Fruit fly (Drosophila melanogaster) whole organism, embryonic: ENCODE data around the gene CG42828.
A peak's percentile ranks its signal among the peaks of the same experiment; 100 is the strongest.

ENCODE experiments used
- Ada2b ChIP-seq: fragments of 200-800 bp; sonication (Bioruptor generic); IDR thresholded peaks from 2 replicates; pipeline ENCODE4 v1.3.6; 2022; ENCODE audit warnings: missing biosample characterization, missing genetic modification characterization
- Antp ChIP-seq: fragments of 200-800 bp; sonication (Bioruptor generic); optimal IDR thresholded peaks from 3 replicates; lab custom pipeline; 2016; ENCODE audit warnings: missing biosample characterization, missing genetic modification characterization
- Atf-2 ChIP-seq: fragments of 200-800 bp; sonication (Bioruptor generic); optimal IDR thresholded peaks from 2 replicates; lab custom pipeline; 2016; ENCODE audit warnings: missing biosample characterization, missing genetic modification characterization
- Bgb ChIP-seq: fragments of 200-800 bp; sonication (Bioruptor generic); IDR thresholded peaks from 2 replicates; pipeline ENCODE4 v1.3.6; 2022; ENCODE audit warnings: missing biosample characterization, missing genetic modification characterization; ENCODE audit not compliant: partially characterized antibody
- CG10267 ChIP-seq: fragments of 200-800 bp; sonication (Bioruptor generic); optimal IDR thresholded peaks from 2 replicates; lab custom pipeline; 2018; ENCODE audit warnings: missing biosample characterization, mild to moderate bottlenecking, missing genetic modification characterization, moderate library complexity
- CG10321 ChIP-seq: fragments of 200-800 bp; sonication (Bioruptor generic); IDR thresholded peaks from 2 replicates; pipeline ENCODE4 v1.3.6; 2022; ENCODE audit warnings: missing biosample characterization, missing genetic modification characterization
- CG12071 ChIP-seq: fragments of 200-800 bp; sonication (Bioruptor generic); optimal IDR thresholded peaks from 3 replicates; lab custom pipeline; 2018; ENCODE audit warnings: missing biosample characterization, mild to moderate bottlenecking, missing genetic modification characterization
- CG12155 ChIP-seq: fragments of 200-800 bp; sonication (Bioruptor generic); optimal IDR thresholded peaks from 3 replicates; lab custom pipeline; 2016; ENCODE audit warnings: missing biosample characterization, missing genetic modification characterization
- CG1233 ChIP-seq: fragments of 200-800 bp; sonication (Bioruptor generic); optimal IDR thresholded peaks from 4 replicates; lab custom pipeline; 2018; ENCODE audit warnings: missing biosample characterization, mild to moderate bottlenecking, missing genetic modification characterization
- CG13287 ChIP-seq: fragments of 200-800 bp; sonication (Bioruptor generic); IDR thresholded peaks from 2 replicates; pipeline ENCODE4 v1.3.6; 2022; ENCODE audit warnings: missing biosample characterization, missing genetic modification characterization; ENCODE audit not compliant: partially characterized antibody
- CG13624 ChIP-seq: fragments of 200-800 bp; sonication (Bioruptor generic); optimal IDR thresholded peaks from 2 replicates; lab custom pipeline; 2016; ENCODE audit warnings: missing biosample characterization, missing genetic modification characterization
- CG15011 ChIP-seq: fragments of 200-800 bp; sonication (Bioruptor generic); optimal IDR thresholded peaks from 3 replicates; lab custom pipeline; 2018; ENCODE audit warnings: missing biosample characterization, mild to moderate bottlenecking, missing genetic modification characterization
- CG15269 ChIP-seq: fragments of 200-800 bp; sonication (Bioruptor generic); optimal IDR thresholded peaks from 2 replicates; lab custom pipeline; 2018; ENCODE audit warnings: missing biosample characterization, mild to moderate bottlenecking, missing genetic modification characterization, moderate library complexity
- CG17328 ChIP-seq: fragments of 200-800 bp; sonication (Bioruptor generic); IDR thresholded peaks from 2 replicates; pipeline ENCODE4 v1.3.6; 2022; ENCODE audit warnings: missing biosample characterization, missing genetic modification characterization
- CG17361 ChIP-seq: fragments of 200-800 bp; sonication (Bioruptor generic); IDR thresholded peaks from 3 replicates; pipeline ENCODE4 v1.3.6; 2022; ENCODE audit warnings: missing biosample characterization, missing genetic modification characterization
- CG18011 ChIP-seq: fragments of 200-800 bp; sonication (Bioruptor generic); optimal IDR thresholded peaks from 2 replicates; lab custom pipeline; 2017; ENCODE audit warnings: missing biosample characterization, missing genetic modification characterization, mild to moderate bottlenecking, moderate library complexity, missing genotype
- CG18476 ChIP-seq: fragments of 200-800 bp; sonication (Bioruptor generic); optimal IDR thresholded peaks from 2 replicates; lab custom pipeline; 2016; ENCODE audit warnings: missing biosample characterization, mild to moderate bottlenecking, missing genetic modification characterization
- CG30431 ChIP-seq: fragments of 200-800 bp; sonication (Bioruptor generic); optimal IDR thresholded peaks from 2 replicates; lab custom pipeline; 2017; ENCODE audit warnings: missing biosample characterization, missing genetic modification characterization
- CG32772 ChIP-seq: fragments of 200-800 bp; sonication (Bioruptor generic); IDR thresholded peaks from 2 replicates; pipeline ENCODE4 v1.3.6; 2022; ENCODE audit warnings: missing biosample characterization, missing genetic modification characterization
- CG33557 ChIP-seq: fragments of 200-800 bp; sonication (Bioruptor generic); optimal IDR thresholded peaks from 2 replicates; lab custom pipeline; 2019; ENCODE audit warnings: missing biosample characterization, mild to moderate bottlenecking, missing genetic modification characterization, moderate library complexity
- CG4404 ChIP-seq: fragments of 200-800 bp; sonication (Bioruptor generic); IDR thresholded peaks from 2 replicates; pipeline ENCODE4 v1.3.6; 2022; ENCODE audit warnings: missing biosample characterization, missing genetic modification characterization
- CG4424 ChIP-seq: fragments of 200-800 bp; sonication (Bioruptor generic); optimal IDR thresholded peaks from 3 replicates; lab custom pipeline; 2016; ENCODE audit warnings: missing biosample characterization, missing genetic modification characterization
- CG4820 ChIP-seq: fragments of 200-800 bp; sonication (Bioruptor generic); optimal IDR thresholded peaks from 3 replicates; lab custom pipeline; 2016; ENCODE audit warnings: missing biosample characterization, missing genetic modification characterization
- CG5953 ChIP-seq: fragments of 200-800 bp; sonication (Bioruptor generic); IDR thresholded peaks from 2 replicates; pipeline ENCODE4 v1.3.6; 2022; ENCODE audit warnings: missing biosample characterization, missing genetic modification characterization
- CG6272 ChIP-seq: fragments of 200-800 bp; sonication (Bioruptor generic); IDR thresholded peaks from 2 replicates; pipeline ENCODE4 v1.3.6; 2022; ENCODE audit warnings: missing biosample characterization, missing genetic modification characterization
- CG6813 ChIP-seq: fragments of 200-800 bp; sonication (Bioruptor generic); optimal IDR thresholded peaks from 2 replicates; lab custom pipeline; 2017; ENCODE audit warnings: missing biosample characterization, missing genetic modification characterization, mild to moderate bottlenecking, moderate library complexity, missing genetic modification reagents
- CG7556 ChIP-seq: fragments of 200-800 bp; sonication (Bioruptor generic); optimal IDR thresholded peaks from 2 replicates; lab custom pipeline; 2017; ENCODE audit warnings: missing biosample characterization, mild to moderate bottlenecking, missing genetic modification characterization
- CG7839 ChIP-seq: fragments of 200-800 bp; sonication (Bioruptor generic); optimal IDR thresholded peaks from 3 replicates; lab custom pipeline; 2018; ENCODE audit warnings: missing biosample characterization, mild to moderate bottlenecking, missing genetic modification characterization, moderate library complexity
- CrebB ChIP-seq: fragments of 200-800 bp; sonication (Bioruptor generic); optimal IDR thresholded peaks from 3 replicates; lab custom pipeline; 2018; ENCODE audit warnings: missing biosample characterization, mild to moderate bottlenecking, missing genetic modification characterization
- Hr39 ChIP-seq: fragments of >200 bp; optimal IDR thresholded peaks from 2 replicates; lab custom pipeline; 2017
- Med ChIP-seq: fragments of 200-800 bp; sonication (Bioruptor generic); peaks from one replicate; lab custom pipeline; 2016; ENCODE audit warnings: missing biosample characterization, missing genetic modification characterization, mild to moderate bottlenecking, inconsistent platforms, moderate library complexity
- NFAT ChIP-seq: fragments of 200-800 bp; sonication (Bioruptor generic); IDR thresholded peaks from 2 replicates; pipeline ENCODE4 v1.3.6; 2022; ENCODE audit warnings: missing biosample characterization, missing genetic modification characterization
- Nf-YA ChIP-seq: fragments of 200-800 bp; sonication (Bioruptor generic); IDR thresholded peaks from 2 replicates; pipeline ENCODE4 v1.3.6; 2022; ENCODE audit warnings: missing biosample characterization, missing genetic modification characterization
- Rfx ChIP-seq: fragments of 200-800 bp; sonication (Bioruptor generic); IDR thresholded peaks from 2 replicates; pipeline ENCODE4 v1.3.6; 2022; ENCODE audit warnings: missing biosample characterization, missing genetic modification characterization
- Stat92E ChIP-seq, 3 experiments: fragments of >200 bp in 2 of 3; fragments of 200-800 bp in 1 of 3; sonication (Bioruptor generic) in 1 of 3; optimal IDR thresholded peaks; 2 replicates each; lab custom pipeline; 2017 to 2019; ENCODE audit warnings: missing biosample characterization in 3 of 3, missing genetic modification characterization in 3 of 3, mild to moderate bottlenecking in 1 of 3, moderate library complexity in 1 of 3
- YL-1 ChIP-seq: fragments of 200-800 bp; sonication (Bioruptor generic); optimal IDR thresholded peaks from 3 replicates; lab custom pipeline; 2017; ENCODE audit warnings: missing biosample characterization, mild to moderate bottlenecking, missing genetic modification characterization
- bbx ChIP-seq: fragments of 200-800 bp; sonication (Bioruptor generic); IDR thresholded peaks from 2 replicates; pipeline ENCODE4 v1.3.6; 2022; ENCODE audit warnings: missing biosample characterization, missing genetic modification characterization; ENCODE audit not compliant: partially characterized antibody
- chif ChIP-seq, 2 experiments: fragments of 200-800 bp; sonication (Bioruptor generic); optimal IDR thresholded peaks; 3 replicates each; lab custom pipeline; 2016; ENCODE audit warnings: missing biosample characterization in 2 of 2, missing genetic modification characterization in 2 of 2
- crc ChIP-seq: fragments of 200-800 bp; sonication (Bioruptor generic); optimal IDR thresholded peaks from 2 replicates; lab custom pipeline; 2016; ENCODE audit warnings: missing biosample characterization, missing genetic modification characterization
- dpn ChIP-seq, 2 experiments: fragments of 200-800 bp; sonication (Bioruptor generic); optimal IDR thresholded peaks; 3 replicates each; lab custom pipeline; 2016; ENCODE audit warnings: missing biosample characterization in 2 of 2, missing genetic modification characterization in 2 of 2
- gce ChIP-seq: fragments of 200-800 bp; sonication (Bioruptor generic); IDR thresholded peaks from 3 replicates; pipeline ENCODE4 v1.3.6; 2022; ENCODE audit warnings: missing biosample characterization, missing genetic modification characterization
- her ChIP-seq: fragments of 200-800 bp; sonication (Bioruptor generic); optimal IDR thresholded peaks from 2 replicates; lab custom pipeline; 2016; ENCODE audit warnings: missing biosample characterization, missing genetic modification characterization
- lbe ChIP-seq: fragments of 200-800 bp; sonication (Bioruptor generic); optimal IDR thresholded peaks from 2 replicates; lab custom pipeline; 2016; ENCODE audit warnings: missing biosample characterization, mild to moderate bottlenecking, missing genetic modification characterization
- nerfin-2 ChIP-seq: fragments of 200-800 bp; sonication (Bioruptor generic); IDR thresholded peaks from 2 replicates; pipeline ENCODE4 v1.3.6; 2022; ENCODE audit warnings: missing biosample characterization, missing genetic modification characterization; ENCODE audit not compliant: partially characterized antibody
- pan ChIP-seq, 4 experiments: fragments of >200 bp in 3 of 4; fragments of 200-800 bp in 1 of 4; sonication (Bioruptor generic) in 1 of 4; optimal IDR thresholded peaks in 3 of 4; IDR thresholded peaks in 1 of 4; 2 replicates each; pipeline versions ENCODE4 v1.3.6 to Lab custom; 2017 to 2022; ENCODE audit warnings: missing biosample characterization in 2 of 4, missing genetic modification characterization in 2 of 4, mixed read lengths in 1 of 4
- pho ChIP-seq: fragments of 200-800 bp; sonication (Bioruptor generic); optimal IDR thresholded peaks from 2 replicates; lab custom pipeline; 2016; ENCODE audit warnings: missing biosample characterization, missing genetic modification characterization
- pum ChIP-seq: fragments of 200-800 bp; sonication (Bioruptor generic); optimal IDR thresholded peaks from 2 replicates; lab custom pipeline; 2016; ENCODE audit warnings: missing biosample characterization, missing genetic modification characterization
- usp ChIP-seq: fragments of >200 bp; optimal IDR thresholded peaks from 2 replicates; lab custom pipeline; 2017; ENCODE audit warnings: missing biosample characterization, missing genetic modification characterization
- wor ChIP-seq: fragments of 200-800 bp; sonication (Bioruptor generic); IDR thresholded peaks from 2 replicates; pipeline ENCODE4 v1.3.6; 2022; ENCODE audit warnings: missing biosample characterization, missing genetic modification characterization
- zf30C ChIP-seq: fragments of 200-800 bp; sonication (Bioruptor generic); optimal IDR thresholded peaks from 3 replicates; lab custom pipeline; 2018; ENCODE audit warnings: missing biosample characterization, mild to moderate bottlenecking, missing genetic modification characterization

The CG42828 gene

dm6 chr3R:23345057-23345776, 28.3 kb upstream of the CG42828 start (continued):
- TF ChIP-seq CG15011 (no peak), CG18476 (GFP tag; lab: Kevin White, UChicago) (no peak), CG12071 (GFP tag; lab: Kevin White, UChicago) (no peak), CG4820 (GFP tag; lab: Kevin White, UChicago) (peak; percentile 29), CG18011 (no peak), Atf-2 (GFP tag; lab: Kevin White, UChicago) (no peak), nerfin-2 (no peak), CG13624 (GFP tag; lab: Kevin White, UChicago) (no peak), CG10267 (peak; percentile 79), CG15269 (tag; lab: Kevin White, UChicago) (no peak), CG1233 (GFP tag; lab: Kevin White, UChicago) (peak; percentile 10), dpn (GFP tag; optimal IDR thresholded peaks at IDR 0.05; lab: Kevin White, UChicago) (no peak), wor (GFP tag; lab: Robert Waterston, UW) (no peak), gce (GFP tag; lab: Robert Waterston, UW) (no peak; the same call in 2 of the 3 replicates), CG17361 (peak; percentile 62; the same call in 2 of the 3 replicates), CG10321 (no peak), Hr39 (no peak), CrebB (tag; lab: Kevin White, UChicago) (no peak), chif (GFP tag; optimal IDR thresholded peaks at IDR 0.05; lab: Kevin White, UChicago) (peak in 1 of 2 experiments; percentile 56), Ada2b (GFP tag; lab: Robert Waterston, UW) (no peak), CG13287 (no peak), lbe (GFP tag; lab: Kevin White, UChicago) (no peak), YL-1 (GFP tag; lab: Kevin White, UChicago) (no peak), crc (GFP tag; lab: Kevin White, UChicago) (no peak), CG4424 (GFP tag; lab: Kevin White, UChicago) (peak; percentile 25), CG17328 (GFP tag; lab: Robert Waterston, UW) (peak; percentile 40), CG12155 (GFP tag; lab: Kevin White, UChicago) (no peak), zf30C (GFP tag; lab: Kevin White, UChicago) (peak; percentile 70), pum (GFP tag; lab: Kevin White, UChicago) (no peak), CG30431 (no peak), Nf-YA (GFP tag; lab: Robert Waterston, UW) (no peak), CG32772 (GFP tag; lab: Robert Waterston, UW) (no peak), Rfx (GFP tag; lab: Robert Waterston, UW) (no peak), her (GFP tag; lab: Kevin White, UChicago) (no peak), CG4404 (GFP tag; lab: Robert Waterston, UW) (peak; percentile 51; the same call in 1 of the 2 replicates), Med (peak; percentile 47), pan (optimal IDR thresholded peaks at IDR 0.05; lab: Kevin White, UChicago) (no peak), pan (GFP tag; optimal IDR thresholded peaks at IDR 0.05 in 1 of 2, IDR thresholded peaks at IDR 0.05 in 1 of 2) (no peak), Stat92E (GFP tag; optimal IDR thresholded peaks at IDR 0.05; lab: Kevin White, UChicago) (no peak), CG7839 (tag; lab: Kevin White, UChicago) (peak; percentile 50), CG6813 (GFP tag; lab: Kevin White, UChicago) (no peak), usp (GFP tag; lab: Kevin White, UChicago) (no peak), CG7556 (GFP tag; lab: Kevin White, UChicago) (peak; percentile 48), NFAT (GFP tag; lab: Robert Waterston, UW) (no peak), CG33557 (peak; percentile 78), Antp (no peak), bbx (GFP tag; lab: Robert Waterston, UW) (no peak), CG5953 (GFP tag; lab: Robert Waterston, UW) (no peak), CG6272 (no peak), Bgb (GFP tag; lab: Robert Waterston, UW) (no peak), pho (GFP tag; lab: Kevin White, UChicago) (no peak)
